Fruit fly (Drosophila melanogaster) whole organism, embryonic: Measurements from ENCODE around the gene CG11409.

Experiments
- CG1024 ChIP-seq: fragments of 200-800 bp; sonication (Bioruptor generic); IDR thresholded peaks from 2 replicates; pipeline ENCODE4 v1.3.6; 2022; ENCODE audit warnings: missing biosample characterization, missing genetic modification characterization
- CG12391 ChIP-seq: fragments of 200-800 bp; sonication (Bioruptor generic); optimal IDR thresholded peaks from 3 replicates; lab custom pipeline; 2018; ENCODE audit warnings: missing biosample characterization, mild to moderate bottlenecking, missing genetic modification characterization, moderate library complexity
- CG17328 ChIP-seq: fragments of 200-800 bp; sonication (Bioruptor generic); IDR thresholded peaks from 2 replicates; pipeline ENCODE4 v1.3.6; 2022; ENCODE audit warnings: missing biosample characterization, missing genetic modification characterization
- CG1832 ChIP-seq: fragments of 200-800 bp; sonication (Bioruptor generic); optimal IDR thresholded peaks from 2 replicates; lab custom pipeline; 2017; ENCODE audit warnings: missing biosample characterization, mild to moderate bottlenecking, missing genetic modification characterization, inconsistent platforms
- CG8478 ChIP-seq: fragments of >200 bp; optimal IDR thresholded peaks from 2 replicates; lab custom pipeline; 2018
- Dp ChIP-seq: fragments of 200-800 bp; sonication (Bioruptor generic); optimal IDR thresholded peaks from 2 replicates; lab custom pipeline; 2018; ENCODE audit warnings: missing biosample characterization, mild to moderate bottlenecking, missing genetic modification characterization, moderate library complexity
- Fer2 ChIP-seq: fragments of 200-800 bp; sonication (Bioruptor generic); optimal IDR thresholded peaks from 2 replicates; lab custom pipeline; 2018; ENCODE audit warnings: missing biosample characterization, mild to moderate bottlenecking, missing genetic modification characterization, moderate library complexity
- Hey ChIP-seq: fragments of 200-800 bp; sonication (Bioruptor generic); optimal IDR thresholded peaks from 3 replicates; lab custom pipeline; 2018; ENCODE audit warnings: missing biosample characterization, mild to moderate bottlenecking, missing genetic modification characterization
- ap ChIP-seq: fragments of 200-800 bp; sonication (Bioruptor generic); IDR thresholded peaks from 2 replicates; pipeline ENCODE4 v1.3.6; 2022; ENCODE audit warnings: missing biosample characterization, missing genetic modification characterization
- cas ChIP-seq: fragments of 200-800 bp; sonication (Bioruptor generic); IDR thresholded peaks from 2 replicates; pipeline ENCODE4 v1.3.6; 2022; ENCODE audit warnings: missing biosample characterization, missing genetic modification characterization
- lab ChIP-seq: fragments of 200-800 bp; sonication (Bioruptor generic); optimal IDR thresholded peaks from 3 replicates; lab custom pipeline; 2017; ENCODE audit warnings: missing biosample characterization, missing genetic modification characterization, mild to moderate bottlenecking, moderate library complexity, missing genetic modification reagents
- slbo ChIP-seq: fragments of 200-800 bp; sonication (Bioruptor generic); IDR thresholded peaks from 2 replicates; pipeline ENCODE4 v1.3.6; 2022; ENCODE audit warnings: missing biosample characterization, missing genetic modification characterization
- sna ChIP-seq: fragments of 200-800 bp; sonication (Bioruptor generic); IDR thresholded peaks from 2 replicates; pipeline ENCODE4 v1.3.6; 2022; ENCODE audit warnings: missing biosample characterization, missing genetic modification characterization; ENCODE audit not compliant: partially characterized antibody
- yki ChIP-seq: fragments of >200 bp; optimal IDR thresholded peaks from 3 replicates; lab custom pipeline; 2018

DNA sequence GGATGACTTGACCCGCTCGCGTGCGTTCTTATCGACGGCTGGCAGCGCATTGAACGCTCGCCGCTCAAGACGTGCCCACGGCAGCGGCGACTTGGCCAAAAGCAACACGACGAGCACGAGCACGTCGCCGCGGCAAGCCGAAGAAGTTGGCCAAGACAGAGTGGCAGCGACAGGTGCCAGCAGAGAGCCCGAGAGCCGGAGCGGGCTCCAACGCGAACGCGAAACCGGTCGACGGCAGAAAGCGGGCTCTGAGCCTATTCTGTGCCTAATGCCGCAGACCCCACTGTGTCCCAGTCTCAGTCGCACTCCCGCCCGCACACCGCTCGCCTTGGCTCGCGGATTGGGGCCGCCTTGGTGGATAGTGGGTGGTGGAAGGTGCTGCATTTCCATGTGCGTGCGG lies 32.9 kb downstream of the CG11409 start:
- no peak for TF ChIP-seq ap
- no peak for TF ChIP-seq CG1024
- TF ChIP-seq CG17328 (GFP tag; lab: Robert Waterston, UW) = no peak
- TF ChIP-seq slbo (GFP tag; lab: Robert Waterston, UW) = no peak
- no peak for TF ChIP-seq sna (GFP tag; lab: Robert Waterston, UW)
- TF ChIP-seq Fer2 = no peak
- TF ChIP-seq yki = no peak
- no peak for TF ChIP-seq CG12391 (tag; lab: Kevin White, UChicago)
- TF ChIP-seq CG8478 (lab: Kevin White, UChicago) = no peak
- TF ChIP-seq CG1832 (GFP tag; lab: Kevin White, UChicago) = no peak
- no peak for TF ChIP-seq lab (GFP tag; lab: Kevin White, UChicago)
- TF ChIP-seq cas (GFP tag; lab: Robert Waterston, UW) = no peak
- no peak for TF ChIP-seq Dp (GFP tag; lab: Kevin White, UChicago)
- no peak for TF ChIP-seq Hey (tag; lab: Kevin White, UChicago)
